Worm (Caenorhabditis elegans) whole organism, L4 larva: ENCODE data around the gene F58E6.4.

ENCODE experiments used
- F37D6.2 ChIP-seq: sonication (generic microtip); optimal IDR thresholded peaks from 2 replicates; lab custom pipeline; 2016; ENCODE audit warnings: mild to moderate bottlenecking, missing genetic modification characterization, missing compliant biosample characterization
- R02D3.7 ChIP-seq: fragments of 150-350 bp; sonication (generic microtip); optimal IDR thresholded peaks from 3 replicates; lab custom pipeline; 2014; ENCODE audit warnings: missing biosample characterization, missing genetic modification characterization
- T20F7.1 ChIP-seq: fragments of 200-800 bp; sonication (Bioruptor generic); optimal IDR thresholded peaks from 2 replicates; lab custom pipeline; 2018; ENCODE audit warnings: mild to moderate bottlenecking, missing genetic modification characterization, missing compliant biosample characterization
- Y105C5A.15 ChIP-seq: fragments of 200-800 bp; sonication (Bioruptor generic); IDR thresholded peaks from 2 replicates; pipeline ENCODE4 v1.3.6; 2022; ENCODE audit warnings: missing genetic modification characterization, missing compliant biosample characterization
- Y75B8A.6 ChIP-seq: fragments of 200-800 bp; sonication (Bioruptor generic); IDR thresholded peaks from 2 replicates; pipeline ENCODE4 v1.3.6; 2022; ENCODE audit warnings: missing genetic modification reagents, missing genetic modification characterization, missing compliant biosample characterization
- ZK337.2 ChIP-seq: fragments of 200-800 bp; sonication (Bioruptor generic); IDR thresholded peaks from 2 replicates; pipeline ENCODE4 v1.3.6; 2022; ENCODE audit warnings: missing genetic modification reagents, missing genetic modification characterization, missing compliant biosample characterization
- ceh-32 ChIP-seq: sonication (generic microtip); optimal IDR thresholded peaks from 2 replicates; lab custom pipeline; 2016; ENCODE audit warnings: mild to moderate bottlenecking, missing genetic modification characterization, missing compliant biosample characterization; ENCODE audit not compliant: poor library complexity
- ceh-44 ChIP-seq: fragments of 200-800 bp; sonication (Bioruptor generic); IDR thresholded peaks from 2 replicates; pipeline ENCODE4 v1.3.6; 2022; ENCODE audit warnings: missing genetic modification reagents, missing genetic modification characterization, missing compliant biosample characterization
- ces-1 ChIP-seq: fragments of 150-350 bp; sonication (generic microtip); optimal IDR thresholded peaks from 4 replicates; lab custom pipeline; 2014; ENCODE audit warnings: missing biosample characterization, missing genetic modification reagents, missing genetic modification characterization
- daf-12 ChIP-seq: fragments of 150-350 bp; optimal IDR thresholded peaks from 2 replicates; lab custom pipeline; 2014; ENCODE audit warnings: missing biosample characterization, missing genetic modification reagents, missing genetic modification characterization
- daf-16 ChIP-seq, 3 experiments: sonication (generic microtip); optimal IDR thresholded peaks; 2 replicates each; lab custom pipeline; 2016 to 2017; ENCODE audit warnings: missing genetic modification characterization in 3 of 3, missing genetic modification reagents in 3 of 3, mild to moderate bottlenecking in 2 of 3, missing compliant biosample characterization in 2 of 3, missing biosample characterization in 1 of 3, moderate library complexity in 1 of 3
- dmd-6 ChIP-seq: fragments of 200-800 bp; sonication (Bioruptor generic); IDR thresholded peaks from 2 replicates; pipeline ENCODE4 v1.3.6; 2022; ENCODE audit warnings: missing genetic modification reagents, missing genetic modification characterization, missing compliant biosample characterization
- dmd-8 ChIP-seq: fragments of 200-800 bp; sonication (Bioruptor generic); IDR thresholded peaks from 2 replicates; pipeline ENCODE4 v1.3.6; 2022; ENCODE audit warnings: missing genetic modification characterization, missing compliant biosample characterization
- dpl-1 ChIP-seq: fragments of 150-350 bp; optimal IDR thresholded peaks from 2 replicates; lab custom pipeline; 2014; ENCODE audit warnings: missing biosample characterization, missing genetic modification reagents, missing genetic modification characterization
- duxl-1 ChIP-seq: sonication (generic microtip); optimal IDR thresholded peaks from 2 replicates; lab custom pipeline; 2016; ENCODE audit warnings: mild to moderate bottlenecking, missing genetic modification characterization, moderate library complexity, missing compliant biosample characterization; ENCODE audit not compliant: poor library complexity
- dve-1 ChIP-seq: sonication (generic microtip); optimal IDR thresholded peaks from 2 replicates; lab custom pipeline; 2017; ENCODE audit warnings: antibody characterized with exemption, mild to moderate bottlenecking, missing genetic modification characterization, missing compliant biosample characterization; ENCODE audit not compliant: insufficient read depth
- egl-27 ChIP-seq: sonication (generic microtip); optimal IDR thresholded peaks from 3 replicates; lab custom pipeline; 2017; ENCODE audit warnings: missing biosample characterization, missing genetic modification reagents, missing genetic modification characterization
- egl-43 ChIP-seq: fragments of 200-800 bp; sonication (Bioruptor generic); IDR thresholded peaks from 2 replicates; pipeline ENCODE4 v1.3.6; 2022; ENCODE audit warnings: missing genetic modification reagents, missing genetic modification characterization, missing compliant biosample characterization
- fkh-10 ChIP-seq: fragments of 150-350 bp; optimal IDR thresholded peaks from 2 replicates; lab custom pipeline; 2014; ENCODE audit warnings: missing biosample characterization, missing genetic modification reagents, missing genetic modification characterization
- fos-1 ChIP-seq: fragments of 150-350 bp; optimal IDR thresholded peaks from 2 replicates; lab custom pipeline; 2014; ENCODE audit warnings: missing biosample characterization, missing genetic modification characterization
- hif-1 ChIP-seq, 2 experiments: sonication (generic microtip); optimal IDR thresholded peaks; 2 replicates each; lab custom pipeline; 2016 to 2017; ENCODE audit warnings: missing compliant biosample characterization in 2 of 2, missing genetic modification characterization in 2 of 2, missing genetic modification reagents in 2 of 2, missing genotype in 2 of 2, mild to moderate bottlenecking in 1 of 2
- hlh-11 ChIP-seq: fragments of 200-800 bp; sonication (Bioruptor generic); optimal IDR thresholded peaks from 2 replicates; lab custom pipeline; 2018; ENCODE audit warnings: mild to moderate bottlenecking, missing genetic modification characterization, missing compliant biosample characterization
- hlh-30 ChIP-seq: sonication (generic microtip); optimal IDR thresholded peaks from 2 replicates; lab custom pipeline; 2017; ENCODE audit warnings: antibody characterized with exemption, mild to moderate bottlenecking, missing genetic modification characterization, missing compliant biosample characterization; ENCODE audit not compliant: insufficient read depth
- lin-29 ChIP-seq: fragments of 200-800 bp; sonication (Bioruptor generic); IDR thresholded peaks from 2 replicates; pipeline ENCODE4 v1.3.6; 2022; ENCODE audit warnings: missing genetic modification reagents, missing genetic modification characterization, missing compliant biosample characterization
- lir-3 ChIP-seq: sonication (generic microtip); optimal IDR thresholded peaks from 2 replicates; lab custom pipeline; 2016; ENCODE audit warnings: mild to moderate bottlenecking, missing genetic modification characterization, missing compliant biosample characterization
- lsy-2 ChIP-seq, 2 experiments: fragments of 150-350 bp in 1 of 2; sonication (generic microtip) in 1 of 2; optimal IDR thresholded peaks; 2 replicates each; lab custom pipeline; 2014 to 2017; ENCODE audit warnings: missing biosample characterization in 2 of 2, missing genetic modification characterization in 2 of 2
- madf-9 ChIP-seq: fragments of 200-800 bp; sonication (Bioruptor generic); conservative IDR thresholded peaks from 2 replicates; pipeline ENCODE4 v1.3.6; 2022; ENCODE audit warnings: missing genetic modification reagents, missing genetic modification characterization, missing compliant biosample characterization
- mdl-1 ChIP-seq, 2 experiments: fragments of 150-350 bp in 1 of 2; sonication (generic microtip) in 1 of 2; optimal IDR thresholded peaks; 2 replicates each; lab custom pipeline; 2014 to 2017; ENCODE audit warnings: missing biosample characterization in 2 of 2, missing genetic modification characterization in 2 of 2
- mdt-29 ChIP-seq: fragments of 200-800 bp; sonication (Bioruptor generic); IDR thresholded peaks from 2 replicates; pipeline ENCODE4 v1.3.6; 2022; ENCODE audit warnings: missing genetic modification reagents, missing genetic modification characterization, missing compliant biosample characterization
- mxl-2 ChIP-seq: fragments of 200-800 bp; sonication (Bioruptor generic); conservative IDR thresholded peaks from 2 replicates; pipeline ENCODE4 v1.3.6; 2022; ENCODE audit warnings: missing genetic modification reagents, missing genetic modification characterization, missing compliant biosample characterization
- mxl-3 ChIP-seq: fragments of 200-800 bp; sonication (Bioruptor generic); optimal IDR thresholded peaks from 2 replicates; lab custom pipeline; 2018; ENCODE audit warnings: mild to moderate bottlenecking, missing genetic modification characterization, missing compliant biosample characterization
- nhr-10 ChIP-seq: fragments of 150-350 bp; optimal IDR thresholded peaks from 2 replicates; lab custom pipeline; 2014; ENCODE audit warnings: missing biosample characterization, missing genetic modification characterization
- nhr-102 ChIP-seq: sonication (generic microtip); optimal IDR thresholded peaks from 2 replicates; lab custom pipeline; 2016; ENCODE audit warnings: mild to moderate bottlenecking, missing genetic modification characterization, moderate library complexity, missing compliant biosample characterization
- nhr-237 ChIP-seq: sonication (generic microtip); optimal IDR thresholded peaks from 2 replicates; lab custom pipeline; 2017; ENCODE audit warnings: missing biosample characterization, missing genetic modification characterization
- nhr-25 ChIP-seq: sonication (generic microtip); optimal IDR thresholded peaks from 2 replicates; lab custom pipeline; 2017; ENCODE audit warnings: missing genetic modification characterization, mild to moderate bottlenecking, missing compliant biosample characterization, antibody characterized with exemption, moderate library complexity, borderline replicate concordance; ENCODE audit not compliant: insufficient read depth
- nhr-28 ChIP-seq: fragments of 150-350 bp; optimal IDR thresholded peaks from 2 replicates; lab custom pipeline; 2014; ENCODE audit warnings: missing biosample characterization, missing genetic modification characterization
- nhr-41 ChIP-seq: fragments of 200-800 bp; sonication (Bioruptor generic); IDR thresholded peaks from 2 replicates; pipeline ENCODE4 v1.3.6; 2022; ENCODE audit warnings: missing genetic modification reagents, missing genetic modification characterization, missing compliant biosample characterization
- nhr-42 ChIP-seq: fragments of 200-800 bp; sonication (Bioruptor generic); IDR thresholded peaks from 2 replicates; pipeline ENCODE4 v1.3.6; 2022; ENCODE audit warnings: missing genetic modification characterization, missing compliant biosample characterization
- nhr-77 ChIP-seq: fragments of 150-350 bp; optimal IDR thresholded peaks from 2 replicates; lab custom pipeline; 2014; ENCODE audit warnings: missing biosample characterization, missing genetic modification characterization
- pha-4 ChIP-seq, 2 experiments: fragments of 150-350 bp in 1 of 2; fragments of 200-800 bp in 1 of 2; sonication (Bioruptor generic) in 1 of 2; IDR thresholded peaks in 1 of 2; optimal IDR thresholded peaks in 1 of 2; 2 replicates each; pipeline versions ENCODE4 v1.3.6 to Lab custom; 2014 to 2022; ENCODE audit warnings: missing genetic modification characterization in 2 of 2, missing genetic modification reagents in 2 of 2, missing biosample characterization in 1 of 2, missing compliant biosample characterization in 1 of 2
- pqm-1 ChIP-seq: sonication (generic microtip); optimal IDR thresholded peaks from 2 replicates; lab custom pipeline; 2017; ENCODE audit warnings: missing biosample characterization, missing genetic modification characterization
- rbr-2 ChIP-seq: sonication (generic microtip); optimal IDR thresholded peaks from 2 replicates; lab custom pipeline; 2016; ENCODE audit warnings: missing genotype, missing genetic modification characterization, missing compliant biosample characterization
- sdz-12 ChIP-seq: fragments of 200-800 bp; sonication (Bioruptor generic); optimal IDR thresholded peaks from 2 replicates; lab custom pipeline; 2018; ENCODE audit warnings: mild to moderate bottlenecking, missing genetic modification characterization, missing compliant biosample characterization
- snpc-1.2 ChIP-seq: fragments of 200-800 bp; sonication (Bioruptor generic); IDR thresholded peaks from 2 replicates; pipeline ENCODE4 v1.3.6; 2022; ENCODE audit warnings: missing genetic modification reagents, missing genetic modification characterization, missing compliant biosample characterization
- spr-1 ChIP-seq: sonication (generic microtip); optimal IDR thresholded peaks from 2 replicates; lab custom pipeline; 2016; ENCODE audit warnings: mild to moderate bottlenecking, missing genetic modification characterization, missing compliant biosample characterization
- spr-3 ChIP-seq: fragments of 200-800 bp; sonication (Bioruptor generic); optimal IDR thresholded peaks from 2 replicates; lab custom pipeline; 2018; ENCODE audit warnings: mild to moderate bottlenecking, missing genetic modification characterization, missing compliant biosample characterization
- tra-1 ChIP-seq: fragments of 200-800 bp; sonication (Bioruptor generic); IDR thresholded peaks from 2 replicates; pipeline ENCODE4 v1.3.6; 2022; ENCODE audit warnings: missing genetic modification reagents, missing genetic modification characterization, missing compliant biosample characterization
- unc-130 ChIP-seq: sonication (generic microtip); optimal IDR thresholded peaks from 2 replicates; lab custom pipeline; 2016; ENCODE audit warnings: missing genetic modification reagents, missing genetic modification characterization, missing compliant biosample characterization
- vab-7 ChIP-seq: fragments of 200-800 bp; sonication (Bioruptor generic); IDR thresholded peaks from 2 replicates; pipeline ENCODE4 v1.3.6; 2022; ENCODE audit warnings: missing genetic modification reagents, missing genetic modification characterization, missing compliant biosample characterization
- zip-2 ChIP-seq: fragments of 150-350 bp; optimal IDR thresholded peaks from 2 replicates; lab custom pipeline; 2014; ENCODE audit warnings: missing biosample characterization, missing genetic modification characterization

Gene F58E6.4

DNA sequence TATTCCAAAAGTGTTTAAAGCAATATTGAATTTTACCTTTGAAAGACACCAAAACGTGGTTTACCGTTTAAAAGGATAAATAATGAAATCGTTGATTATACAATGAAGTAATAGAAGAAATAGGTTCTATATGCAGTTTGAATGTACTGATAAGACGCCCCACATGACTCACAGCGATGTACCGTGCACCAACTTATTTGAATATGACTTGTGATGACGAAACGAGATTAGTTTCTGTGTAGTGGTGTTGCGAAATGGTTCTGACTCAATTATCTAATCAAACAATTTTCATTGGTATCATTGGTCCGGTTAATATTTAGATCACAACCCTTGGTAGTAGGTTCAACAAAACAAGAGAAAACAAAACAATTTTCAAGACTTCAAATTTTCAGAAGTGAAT lies 39.0 kb downstream of the F58E6.4 start:
- TF ChIP-seq zip-2 = no peak
- TF ChIP-seq dmd-8 = no peak
- no peak for TF ChIP-seq tra-1 (GFP tag; lab: Robert Waterston, UW)
- no peak for TF ChIP-seq spr-1
- no peak for TF ChIP-seq nhr-25 (tag; lab: Kevin White, UChicago)
- no peak for TF ChIP-seq lsy-2 (tag; optimal IDR thresholded peaks at IDR 0.05; lab: Kevin White, UChicago)
- TF ChIP-seq dve-1 (tag; lab: Kevin White, UChicago) = peak; percentile 51
- no peak for TF ChIP-seq Y105C5A.15
- no peak for TF ChIP-seq nhr-10 (tag; lab: Kevin White, UChicago)
- TF ChIP-seq nhr-41 (GFP tag; lab: Robert Waterston, UW) = no peak
- no peak for TF ChIP-seq daf-16 (GFP tag; optimal IDR thresholded peaks at IDR 0.05; lab: Kevin White, UChicago)
- TF ChIP-seq daf-16 (tag; optimal IDR thresholded peaks at IDR 0.05; lab: Kevin White, UChicago) = peak; percentile 36
- TF ChIP-seq ceh-32 = no peak
- TF ChIP-seq mxl-2 (GFP tag; lab: Robert Waterston, UW) = no peak
- no peak for TF ChIP-seq ZK337.2 (GFP tag; lab: Robert Waterston, UW)
- no peak for TF ChIP-seq daf-12
- peak; percentile 26 for TF ChIP-seq hlh-11 (tag; lab: Kevin White, UChicago)
- TF ChIP-seq egl-27 (tag; lab: Kevin White, UChicago) = no peak
- no peak for TF ChIP-seq mxl-3 (GFP tag; lab: Kevin White, UChicago)
- no peak for TF ChIP-seq spr-3 (GFP tag; lab: Kevin White, UChicago)
- no peak for TF ChIP-seq ceh-44 (GFP tag; lab: Robert Waterston, UW)
- no peak for TF ChIP-seq R02D3.7 (tag; lab: Kevin White, UChicago)
- TF ChIP-seq nhr-77 = no peak
- TF ChIP-seq rbr-2 = no peak
- TF ChIP-seq mdt-29 (GFP tag; lab: Robert Waterston, UW) = no peak
- peak; percentile 42; the same call in 1 of the 2 replicates for TF ChIP-seq dmd-6 (GFP tag; lab: Robert Waterston, UW)
- TF ChIP-seq Y75B8A.6 = no peak
- TF ChIP-seq ces-1 (GFP tag; lab: Kevin White, UChicago) = no peak
- TF ChIP-seq sdz-12 = no peak
- no peak for TF ChIP-seq vab-7 (GFP tag; lab: Robert Waterston, UW)
- TF ChIP-seq nhr-42 (GFP tag; lab: Robert Waterston, UW) = no peak
- no peak for TF ChIP-seq dpl-1 (GFP tag; lab: Kevin White, UChicago)
- TF ChIP-seq lir-3 (tag; lab: Kevin White, UChicago) = no peak
- TF ChIP-seq F37D6.2 = no peak
- no peak for TF ChIP-seq pha-4 (GFP tag; IDR thresholded peaks at IDR 0.05; lab: Robert Waterston, UW)
- TF ChIP-seq pha-4 (tag; optimal IDR thresholded peaks at IDR 0.05; lab: Kevin White, UChicago) = no peak
- peak; percentile 78 for TF ChIP-seq pqm-1 (tag; lab: Kevin White, UChicago)
- no peak for TF ChIP-seq madf-9
- TF ChIP-seq nhr-102 = no peak
- peak; percentile 58 for TF ChIP-seq hlh-30 (tag; lab: Kevin White, UChicago)
- TF ChIP-seq fkh-10 (GFP tag; lab: Kevin White, UChicago) = no peak
- TF ChIP-seq fos-1 (tag; lab: Kevin White, UChicago) = no peak
- TF ChIP-seq nhr-28 (tag; lab: Kevin White, UChicago) = peak; percentile 54
- no peak for TF ChIP-seq nhr-237 (tag; lab: Kevin White, UChicago)
- no peak for TF ChIP-seq egl-43 (GFP tag; lab: Robert Waterston, UW)
- no peak for TF ChIP-seq duxl-1 (tag; lab: Kevin White, UChicago)
- TF ChIP-seq mdl-1 (tag; optimal IDR thresholded peaks at IDR 0.05; lab: Kevin White, UChicago) = no peak
- no peak for TF ChIP-seq unc-130 (GFP tag; lab: Kevin White, UChicago)
- no peak for TF ChIP-seq lin-29
- TF ChIP-seq T20F7.1 (GFP tag; lab: Kevin White, UChicago) = no peak
- no peak for TF ChIP-seq hif-1 (tag; optimal IDR thresholded peaks at IDR 0.05; lab: Kevin White, UChicago)
- no peak for TF ChIP-seq snpc-1.2
